Fruit fly (Drosophila melanogaster): ENCODE measurements around the gene CG14273.

The CG14273 gene

DNA sequence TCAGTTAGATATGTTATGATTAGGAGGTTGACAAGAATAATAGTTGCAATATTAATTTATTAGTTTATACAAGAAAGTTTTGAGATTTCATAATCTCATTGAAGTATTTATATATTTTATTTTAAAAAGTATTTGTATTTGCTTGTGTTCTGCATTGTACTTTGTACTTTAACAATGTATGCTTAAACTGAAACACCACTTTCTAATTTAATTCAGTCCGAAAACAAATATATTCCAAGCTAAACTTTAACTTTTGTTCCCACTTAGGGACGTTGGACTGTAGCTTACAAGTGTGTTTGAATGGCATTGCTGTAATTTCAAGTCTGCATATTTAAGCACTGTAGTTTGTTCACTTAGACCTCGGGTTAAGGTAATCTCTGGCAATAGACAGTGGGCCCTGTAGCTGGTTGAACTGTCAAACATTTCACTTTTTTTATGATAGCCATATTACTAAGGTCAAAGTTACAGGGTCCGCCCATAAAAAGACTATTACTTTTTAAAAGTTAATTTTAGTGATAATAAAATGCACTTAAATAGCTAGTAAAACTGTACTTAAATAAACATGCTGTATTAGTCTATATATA lies 29.0 kb downstream of the CG14273 start:
- peak; percentile 22 for TF ChIP-seq toe (GFP tag; optimal IDR thresholded peaks at IDR 0.05)
- no peak for TF ChIP-seq cnc (optimal IDR thresholded peaks at IDR 0.05)
- no peak for TF ChIP-seq CG7045 (GFP tag; optimal IDR thresholded peaks at IDR 0.05)
- TF ChIP-seq Hr96 (GFP tag; optimal IDR thresholded peaks at IDR 0.05) = no peak
- TF ChIP-seq kay (GFP tag; ENCODE audit: borderline replicate concordance) = no peak
- TF ChIP-seq CG14711 (tag; optimal IDR thresholded peaks at IDR 0.05) = peak; percentile 29
- TF ChIP-seq Mnt (GFP tag; optimal IDR thresholded peaks at IDR 0.05) = no peak
- TF ChIP-seq pad (GFP tag; optimal IDR thresholded peaks at IDR 0.05) = no peak
- TF ChIP-seq CG11617 (GFP tag; optimal IDR thresholded peaks at IDR 0.05) = no peak
- TF ChIP-seq CG5204 (GFP tag; optimal IDR thresholded peaks at IDR 0.05) = no peak
- no peak for TF ChIP-seq ovo (GFP tag; optimal IDR thresholded peaks at IDR 0.05)
- TF ChIP-seq bab1 (GFP tag; optimal IDR thresholded peaks at IDR 0.05) = peak; percentile 9
- no peak for TF ChIP-seq CG33017 (tag; optimal IDR thresholded peaks at IDR 0.05)
- no peak for TF ChIP-seq cic (GFP tag; optimal IDR thresholded peaks at IDR 0.05)
- no peak for TF ChIP-seq Clk (GFP tag; optimal IDR thresholded peaks at IDR 0.05)
- no peak for TF ChIP-seq Crg-1 (GFP tag; optimal IDR thresholded peaks at IDR 0.05)
- TF ChIP-seq CG12768 (GFP tag; optimal IDR thresholded peaks at IDR 0.05) = peak; percentile 64
- TF ChIP-seq tj (GFP tag; optimal IDR thresholded peaks at IDR 0.05) = no peak
- peak; percentile 17 for TF ChIP-seq CG7101 (tag; optimal IDR thresholded peaks at IDR 0.05)
- no peak for TF ChIP-seq CG1620 (GFP tag; optimal IDR thresholded peaks at IDR 0.05)

DNA sequence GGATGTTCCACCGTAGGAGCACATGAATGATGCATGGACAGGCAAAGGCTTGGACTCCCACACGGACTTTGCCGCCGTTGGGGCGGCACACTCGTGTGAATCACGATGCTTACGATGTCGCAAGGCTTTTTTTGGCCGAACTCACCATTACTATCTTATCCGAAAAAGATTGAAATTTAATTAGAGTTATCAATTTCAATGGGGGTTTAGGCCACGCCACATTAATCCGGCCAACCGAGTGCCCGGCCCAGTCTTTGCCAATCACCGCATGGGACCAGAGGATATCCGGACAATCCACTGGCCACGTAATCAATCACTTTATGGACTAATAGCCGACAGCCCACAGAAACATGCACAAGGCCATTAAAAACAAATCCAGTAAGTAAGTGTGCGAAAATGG lies 29.8 kb downstream of the CG14273 start:
- TF ChIP-seq ovo (GFP tag; optimal IDR thresholded peaks at IDR 0.05) = no peak

DNA sequence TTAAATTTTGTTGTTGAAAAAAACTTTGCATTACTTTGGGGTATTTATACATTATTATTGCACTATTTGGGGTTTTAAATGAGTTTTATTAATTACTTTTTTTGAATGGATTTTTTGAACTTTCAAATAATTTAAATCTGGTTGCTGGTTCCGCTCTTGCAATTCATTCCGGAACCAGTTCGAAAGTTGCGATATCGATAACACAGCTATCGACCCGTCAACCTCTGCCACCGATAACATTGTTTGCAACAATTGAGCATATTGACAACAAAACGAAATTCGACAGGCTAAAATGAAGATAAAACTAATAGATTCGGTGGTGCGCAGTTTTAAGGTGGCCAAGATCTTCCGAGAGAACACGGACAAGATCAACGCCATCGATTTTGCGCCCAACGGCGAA lies 31.7 kb downstream of the CG14273 start, which contains the start of gene Wdr82:
Gene Wdr82 (plus strand): TSS at position 227 of the 400 bp plus-strand sequence.
- no peak for TF ChIP-seq Clk (GFP tag; optimal IDR thresholded peaks at IDR 0.05)
- no peak for TF ChIP-seq Crg-1 (GFP tag; optimal IDR thresholded peaks at IDR 0.05)
- TF ChIP-seq kay (GFP tag; ENCODE audit: borderline replicate concordance) = no peak
- no peak for TF ChIP-seq Hr96 (GFP tag; optimal IDR thresholded peaks at IDR 0.05)
- peak; percentile 56 for TF ChIP-seq bab1 (GFP tag; optimal IDR thresholded peaks at IDR 0.05)

DNA sequence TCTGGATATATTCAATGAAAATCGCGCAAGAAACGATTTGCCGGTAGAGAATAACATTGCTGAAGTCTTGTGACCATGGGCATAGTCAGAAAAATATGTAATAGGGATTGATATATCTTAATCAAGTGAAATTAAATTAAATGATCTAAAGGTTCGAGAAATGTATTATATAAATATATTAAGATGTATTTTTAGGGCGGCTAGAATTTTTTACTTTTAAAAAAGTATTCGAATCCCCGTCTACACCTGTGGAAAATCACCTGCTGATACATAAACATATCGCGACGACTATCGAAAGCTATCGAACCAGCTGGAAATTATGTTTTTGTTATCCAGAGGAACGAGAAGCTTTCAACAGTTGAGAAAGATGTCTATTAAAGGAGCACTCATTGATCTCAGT lies 34.2 kb downstream of the CG14273 start, which contains the start of the genes CG13390 and CG17294:
Gene CG13390 (minus strand): TSS at position 81 of the 400 bp plus-strand sequence.
Gene CG17294 (plus strand): TSS at position 319 of the 400 bp plus-strand sequence.
- TF ChIP-seq bab1 (GFP tag; optimal IDR thresholded peaks at IDR 0.05) = peak; percentile 100
- peak; percentile 99 for TF ChIP-seq CG14711 (tag; optimal IDR thresholded peaks at IDR 0.05)
- TF ChIP-seq CG7101 (tag; optimal IDR thresholded peaks at IDR 0.05) = peak; percentile 100
- peak; percentile 98 for TF ChIP-seq toe (GFP tag; optimal IDR thresholded peaks at IDR 0.05)
- peak; percentile 98 for TF ChIP-seq Clk (GFP tag; optimal IDR thresholded peaks at IDR 0.05)
- peak; percentile 98 for TF ChIP-seq Crg-1 (GFP tag; optimal IDR thresholded peaks at IDR 0.05)
- no peak for TF ChIP-seq cnc (optimal IDR thresholded peaks at IDR 0.05)
- peak; percentile 88 for TF ChIP-seq ovo (GFP tag; optimal IDR thresholded peaks at IDR 0.05)
- TF ChIP-seq cic (GFP tag; optimal IDR thresholded peaks at IDR 0.05) = peak; percentile 93
- TF ChIP-seq Mnt (GFP tag; optimal IDR thresholded peaks at IDR 0.05) = peak; percentile 94
- peak; percentile 98 for TF ChIP-seq CG1620 (GFP tag; optimal IDR thresholded peaks at IDR 0.05)
- TF ChIP-seq CG11617 (GFP tag; optimal IDR thresholded peaks at IDR 0.05) = peak; percentile 99
- peak; percentile 95 for TF ChIP-seq Hr96 (GFP tag; optimal IDR thresholded peaks at IDR 0.05)
- TF ChIP-seq CG33017 (tag; optimal IDR thresholded peaks at IDR 0.05) = peak; percentile 99
- TF ChIP-seq CG7045 (GFP tag; optimal IDR thresholded peaks at IDR 0.05) = peak; percentile 99
- peak; percentile 88 for TF ChIP-seq tj (GFP tag; optimal IDR thresholded peaks at IDR 0.05)
- peak; percentile 97 for TF ChIP-seq kay (GFP tag; ENCODE audit: borderline replicate concordance)
- no peak for TF ChIP-seq CG5204 (GFP tag; optimal IDR thresholded peaks at IDR 0.05)
- peak; percentile 100 for TF ChIP-seq CG12768 (GFP tag; optimal IDR thresholded peaks at IDR 0.05)
- peak; percentile 95 for TF ChIP-seq pad (GFP tag; optimal IDR thresholded peaks at IDR 0.05)

DNA sequence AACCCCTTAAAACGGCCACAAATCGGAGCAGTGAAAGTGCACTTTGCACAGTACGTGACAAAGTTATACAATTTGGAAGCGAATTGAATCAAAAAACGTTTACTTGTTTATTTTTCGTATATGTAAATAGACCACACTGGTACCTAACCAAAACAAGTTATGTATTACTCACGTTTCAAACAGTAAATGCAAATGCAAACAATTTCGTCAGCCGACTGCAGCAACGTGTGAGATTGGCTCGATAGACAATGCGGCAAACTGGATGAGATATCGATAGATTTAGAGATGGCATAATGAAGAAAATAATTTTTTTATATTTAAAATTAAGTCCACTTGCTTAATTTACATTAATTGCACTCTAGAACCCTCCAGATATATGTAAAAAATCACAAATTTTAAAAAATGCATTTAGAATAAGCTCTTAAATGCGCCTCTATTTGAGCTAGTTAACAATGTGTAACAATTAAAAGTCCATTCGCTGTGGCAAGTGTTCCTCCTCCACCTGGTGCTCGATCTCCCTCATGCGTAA lies 39.1 kb downstream of the CG14273 start, which contains the start of gene AlaRS:
Gene AlaRS (minus strand): TSS at position 257 of the 529 bp plus-strand sequence.
- peak; percentile 90 for TF ChIP-seq Mnt (GFP tag; optimal IDR thresholded peaks at IDR 0.05)
- peak; percentile 37 for TF ChIP-seq CG5204 (GFP tag; optimal IDR thresholded peaks at IDR 0.05)
- peak; percentile 60 for TF ChIP-seq CG33017 (tag; optimal IDR thresholded peaks at IDR 0.05)
- TF ChIP-seq ovo (GFP tag; optimal IDR thresholded peaks at IDR 0.05) = no peak
- TF ChIP-seq CG1620 (GFP tag; optimal IDR thresholded peaks at IDR 0.05) = peak; percentile 40
- TF ChIP-seq CG14711 (tag; optimal IDR thresholded peaks at IDR 0.05) = peak; percentile 52
- peak; percentile 51 for TF ChIP-seq CG7101 (tag; optimal IDR thresholded peaks at IDR 0.05)
- TF ChIP-seq Crg-1 (GFP tag; optimal IDR thresholded peaks at IDR 0.05) = peak; percentile 30
- peak; percentile 70 for TF ChIP-seq CG11617 (GFP tag; optimal IDR thresholded peaks at IDR 0.05)
- TF ChIP-seq CG7045 (GFP tag; optimal IDR thresholded peaks at IDR 0.05) = peak; percentile 29
- no peak for TF ChIP-seq Clk (GFP tag; optimal IDR thresholded peaks at IDR 0.05)
- TF ChIP-seq Hr96 (GFP tag; optimal IDR thresholded peaks at IDR 0.05) = no peak
- peak; percentile 87 for TF ChIP-seq kay (GFP tag; ENCODE audit: borderline replicate concordance)
- TF ChIP-seq cic (GFP tag; optimal IDR thresholded peaks at IDR 0.05) = peak; percentile 24
- TF ChIP-seq toe (GFP tag; optimal IDR thresholded peaks at IDR 0.05) = peak; percentile 34
- TF ChIP-seq tj (GFP tag; optimal IDR thresholded peaks at IDR 0.05) = peak; percentile 69
- TF ChIP-seq pad (GFP tag; optimal IDR thresholded peaks at IDR 0.05) = no peak
- TF ChIP-seq cnc (optimal IDR thresholded peaks at IDR 0.05) = no peak
- TF ChIP-seq bab1 (GFP tag; optimal IDR thresholded peaks at IDR 0.05) = peak; percentile 71
- TF ChIP-seq CG12768 (GFP tag; optimal IDR thresholded peaks at IDR 0.05) = peak; percentile 61

DNA sequence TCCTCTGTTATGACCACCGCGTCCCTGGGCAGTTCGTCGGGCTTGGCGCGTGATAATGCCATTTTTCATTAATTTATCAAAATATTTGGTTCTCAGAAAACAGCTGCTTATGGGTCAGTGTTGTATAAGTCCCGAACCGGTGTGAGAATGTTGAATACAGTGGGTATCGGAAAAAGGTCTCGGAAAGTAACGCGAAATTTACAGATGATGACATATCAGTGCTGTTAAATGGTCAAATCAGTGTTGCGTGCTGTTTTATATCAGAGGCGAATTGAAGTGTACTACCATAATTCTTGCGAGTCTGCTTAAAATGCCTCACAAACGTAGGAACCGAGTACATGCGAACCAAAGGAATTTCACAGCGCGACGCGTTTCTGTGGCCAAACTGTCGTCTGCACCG lies 40.2 kb downstream of the CG14273 start, which contains the start of the genes CG13392 and Rcd4:
Gene CG13392 (minus strand): TSS at position 162 of the 400 bp plus-strand sequence.
Gene Rcd4 (plus strand): TSS at position 216 of the 400 bp plus-strand sequence.
- peak; percentile 91 for TF ChIP-seq Crg-1 (GFP tag; optimal IDR thresholded peaks at IDR 0.05)
- TF ChIP-seq toe (GFP tag; optimal IDR thresholded peaks at IDR 0.05) = peak; percentile 57
- peak; percentile 80 for TF ChIP-seq Hr96 (GFP tag; optimal IDR thresholded peaks at IDR 0.05)
- peak; percentile 88 for TF ChIP-seq Mnt (GFP tag; optimal IDR thresholded peaks at IDR 0.05)
- TF ChIP-seq CG11617 (GFP tag; optimal IDR thresholded peaks at IDR 0.05) = peak; percentile 62
- TF ChIP-seq Clk (GFP tag; optimal IDR thresholded peaks at IDR 0.05) = peak; percentile 27
- peak; percentile 88 for TF ChIP-seq CG7101 (tag; optimal IDR thresholded peaks at IDR 0.05)
- TF ChIP-seq CG14711 (tag; optimal IDR thresholded peaks at IDR 0.05) = peak; percentile 70
- TF ChIP-seq CG7045 (GFP tag; optimal IDR thresholded peaks at IDR 0.05) = peak; percentile 73
- TF ChIP-seq CG1620 (GFP tag; optimal IDR thresholded peaks at IDR 0.05) = peak; percentile 83
- TF ChIP-seq ovo (GFP tag; optimal IDR thresholded peaks at IDR 0.05) = peak; percentile 73
- TF ChIP-seq cnc (optimal IDR thresholded peaks at IDR 0.05) = no peak
- TF ChIP-seq bab1 (GFP tag; optimal IDR thresholded peaks at IDR 0.05) = peak; percentile 82
- TF ChIP-seq tj (GFP tag; optimal IDR thresholded peaks at IDR 0.05) = peak; percentile 53
- TF ChIP-seq kay (GFP tag; ENCODE audit: borderline replicate concordance) = peak; percentile 59
- TF ChIP-seq pad (GFP tag; optimal IDR thresholded peaks at IDR 0.05) = peak; percentile 80
- TF ChIP-seq CG12768 (GFP tag; optimal IDR thresholded peaks at IDR 0.05) = peak; percentile 77
- peak; percentile 72 for TF ChIP-seq CG33017 (tag; optimal IDR thresholded peaks at IDR 0.05)
- peak; percentile 62 for TF ChIP-seq CG5204 (GFP tag; optimal IDR thresholded peaks at IDR 0.05)
- TF ChIP-seq cic (GFP tag; optimal IDR thresholded peaks at IDR 0.05) = peak; percentile 63
